Worm (Caenorhabditis elegans): Measurements from ENCODE around the gene Y102A11A.3.

Gene Y102A11A.3

DNA sequence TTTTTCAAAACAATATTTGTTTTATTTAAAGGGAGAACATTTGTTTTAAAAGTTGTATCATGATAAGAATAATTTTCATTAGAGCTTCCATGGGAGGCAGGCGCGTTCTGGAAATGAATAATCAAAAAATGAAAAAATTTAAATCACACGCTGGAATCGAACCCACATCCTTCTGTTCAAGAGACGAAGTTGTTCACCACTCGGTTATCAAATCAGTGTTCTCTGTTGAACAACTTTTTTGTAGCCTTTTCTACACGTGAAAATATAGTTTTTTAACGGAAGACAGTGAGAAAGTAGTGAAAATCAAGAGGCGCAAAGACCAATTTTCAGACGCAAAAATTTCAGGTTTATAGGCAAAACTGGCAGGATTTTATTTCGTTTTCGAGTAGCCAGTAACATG, 46.2 kb upstream of the Y102A11A.3 start:
- TF ChIP-seq tbp1 (GFP tag; optimal IDR thresholded peaks at IDR 0.05) (peak; percentile 78), egrh-3 (GFP tag; IDR thresholded peaks at IDR 0.05) (no peak), B0261.1 (tag; optimal IDR thresholded peaks at IDR 0.05) (peak; percentile 43), rpc-1 (optimal IDR thresholded peaks at IDR 0.05) (peak; percentile 36), rpc-1 (tag; optimal IDR thresholded peaks at IDR 0.05) (peak; percentile 69)

DNA sequence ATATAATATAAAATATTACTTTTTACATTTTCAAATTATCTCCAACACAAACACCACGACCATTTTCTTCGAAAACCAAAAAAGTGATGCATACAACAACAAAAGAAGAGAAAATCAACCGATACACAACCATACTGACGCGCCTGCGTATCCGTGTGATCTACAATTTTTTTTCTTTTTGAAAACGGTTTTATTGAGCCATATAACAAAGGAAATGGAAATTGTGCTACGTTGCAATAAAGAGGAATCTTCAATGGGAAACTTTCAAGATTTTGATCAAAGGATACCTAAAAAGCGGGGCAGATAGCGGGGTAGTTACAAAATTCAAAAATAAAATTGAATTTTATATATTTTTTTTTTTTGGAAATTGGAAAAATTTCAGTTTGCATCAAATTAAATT, 44.2 kb upstream of the Y102A11A.3 start, which contains the start of gene F52D2.5:
Gene F52D2.5 (minus strand): TSS at position 101 of the 400 bp plus-strand sequence.
- TF ChIP-seq dpl-1 (GFP tag; optimal IDR thresholded peaks at IDR 0.05) = no peak
- no peak for TF ChIP-seq athp-1 (tag; optimal IDR thresholded peaks at IDR 0.05)
- TF ChIP-seq ceh-91 (GFP tag; IDR thresholded peaks at IDR 0.05) = no peak
- no peak for TF ChIP-seq ztf-18 (tag; optimal IDR thresholded peaks at IDR 0.05)
- TF ChIP-seq tlf-1 (GFP tag; optimal IDR thresholded peaks at IDR 0.05) = no peak
- no peak for TF ChIP-seq hlh-26 (GFP tag; conservative IDR thresholded peaks at IDR 0.05)
- TF ChIP-seq ets-4 (GFP tag; optimal IDR thresholded peaks at IDR 0.05) = no peak

DNA sequence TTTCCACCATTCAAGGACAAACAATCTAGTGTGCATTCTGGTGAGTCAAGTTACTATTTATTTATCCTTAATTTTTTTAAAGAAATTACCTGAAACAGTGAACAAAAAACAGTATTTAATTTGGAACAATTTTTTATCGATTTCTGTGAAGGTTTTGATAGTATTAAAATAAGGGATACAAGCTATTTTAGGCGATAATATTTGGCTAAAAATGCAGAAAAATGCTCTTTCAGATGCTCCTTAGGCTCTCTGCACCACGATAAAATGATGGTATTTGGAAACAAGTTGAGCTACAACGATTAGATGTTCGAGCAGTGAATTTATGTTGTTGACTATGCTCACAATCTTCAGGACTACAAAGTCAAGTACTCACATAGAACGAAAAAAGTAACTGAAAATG, 43.3 kb upstream of the Y102A11A.3 start, which contains the start of gene F52D2.6:
Gene F52D2.6 (plus strand): TSS at position 301 of the 400 bp plus-strand sequence.
- TF ChIP-seq Y79H2A.3 (GFP tag; conservative IDR thresholded peaks at IDR 0.05) (no peak), ztf-22 (GFP tag; optimal IDR thresholded peaks at IDR 0.05) (no peak), ZK185.1 (tag; optimal IDR thresholded peaks at IDR 0.05; ENCODE audit: poor library complexity, severe bottlenecking) (no peak), nfyb-1 (GFP tag; IDR thresholded peaks at IDR 0.05) (no peak), ceh-100 (GFP tag; IDR thresholded peaks at IDR 0.05) (no peak), dox-1 (GFP tag; IDR thresholded peaks at IDR 0.05) (no peak), mxl-1 (tag; optimal IDR thresholded peaks at IDR 0.05) (no peak), F37B4.10 (GFP tag; IDR thresholded peaks at IDR 0.05) (no peak), lsy-27 (tag; optimal IDR thresholded peaks at IDR 0.05; ENCODE audit: borderline replicate concordance, insufficient read depth) (no peak), T26A5.8 (tag; optimal IDR thresholded peaks at IDR 0.05) (no peak), unc-62 (GFP tag; optimal IDR thresholded peaks at IDR 0.05) (no peak), ztf-3 (GFP tag; optimal IDR thresholded peaks at IDR 0.05) (no peak), ama-1 (optimal IDR thresholded peaks at IDR 0.05) (no peak), ama-1 (GFP tag; optimal IDR thresholded peaks at IDR 0.05) (no peak), tbp1 (GFP tag; optimal IDR thresholded peaks at IDR 0.05) (no peak), mel-28 (tag; optimal IDR thresholded peaks at IDR 0.05; ENCODE audit: borderline replicate concordance) (no peak), Y56A3A.18 (GFP tag; IDR thresholded peaks at IDR 0.05) (no peak), F49E8.2 (tag; optimal IDR thresholded peaks at IDR 0.05; ENCODE audit: insufficient read depth) (no peak), B0035.1 (tag; optimal IDR thresholded peaks at IDR 0.05) (no peak), hmg-20 (GFP tag; IDR thresholded peaks at IDR 0.05) (no peak)

DNA sequence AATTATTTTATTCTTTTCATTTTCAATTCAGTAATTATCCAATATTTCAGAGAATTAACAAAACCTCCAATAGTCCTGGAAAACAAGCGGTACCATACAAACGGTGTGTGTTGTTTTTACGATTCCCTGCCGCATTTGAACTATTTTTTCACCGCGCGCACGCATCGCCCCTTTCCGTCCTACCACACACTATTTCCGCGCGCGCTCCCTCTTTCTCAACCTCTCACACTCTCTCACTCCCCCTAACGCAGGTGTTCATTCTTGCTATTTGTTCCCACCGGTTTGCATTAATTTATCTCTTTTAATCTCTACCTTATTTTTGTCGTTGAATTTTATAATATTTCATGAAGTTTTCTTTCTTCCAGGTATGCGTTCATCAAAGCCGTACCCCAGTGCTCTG, 41.2 kb upstream of the Y102A11A.3 start, which contains the start of gene F52D2.12:
Gene F52D2.12 (plus strand): TSS at position 307 of the 400 bp plus-strand sequence.
- TF ChIP-seq madf-6 (GFP tag; IDR thresholded peaks at IDR 0.05) (peak; percentile 33; the same call in 1 of the 2 replicates), efl-1 (GFP tag; optimal IDR thresholded peaks at IDR 0.05) (peak; percentile 42), hmg-1.2 (GFP tag; IDR thresholded peaks at IDR 0.05) (peak; percentile 29; the same call in 1 of the 2 replicates), hsf-1 (GFP tag; IDR thresholded peaks at IDR 0.05) (no peak), egrh-3 (GFP tag; IDR thresholded peaks at IDR 0.05) (0 out of 2 replicates have a peak, but pooled peaks have one; percentile 14)
